Worm (Caenorhabditis elegans) whole organism, young adult: ENCODE measurements around the gene srw-123.

Experiments used
- Y53F4B.3 ChIP-seq: fragments of 200-800 bp; sonication (Bioruptor generic); IDR thresholded peaks from 2 replicates; pipeline ENCODE4 v1.3.6; 2022; ENCODE audit warnings: missing genetic modification reagents, missing genetic modification characterization, missing compliant biosample characterization
- ama-1 ChIP-seq, 3 experiments: fragments of 150-350 bp in 1 of 3; sonication (generic microtip) in 2 of 3; optimal IDR thresholded peaks; 2 replicates each; lab custom pipeline; 2014 to 2018; ENCODE audit warnings: missing biosample characterization in 2 of 3, missing genetic modification characterization in 2 of 3, missing genetic modification reagents in 2 of 3
- repo-1 ChIP-seq: sonication (generic microtip); optimal IDR thresholded peaks from 2 replicates; lab custom pipeline; 2017; ENCODE audit warnings: mild to moderate bottlenecking, missing genetic modification characterization, missing compliant biosample characterization
- snpc-1.1 ChIP-seq: sonication (generic microtip); optimal IDR thresholded peaks from 2 replicates; lab custom pipeline; 2017; ENCODE audit warnings: missing genetic modification characterization, mild to moderate bottlenecking, missing compliant biosample characterization, antibody characterized with exemption, moderate library complexity, missing genotype, missing genetic modification reagents; ENCODE audit not compliant: insufficient read depth
- unc-62 ChIP-seq: fragments of 150-350 bp; optimal IDR thresholded peaks from 2 replicates; lab custom pipeline; 2014; ENCODE audit warnings: missing biosample characterization, missing genetic modification reagents, missing genetic modification characterization
- ztf-28 ChIP-seq: fragments of 200-800 bp; sonication (Bioruptor generic); IDR thresholded peaks from 2 replicates; pipeline ENCODE4 v1.3.6; 2022; ENCODE audit warnings: missing genetic modification reagents, missing genetic modification characterization, missing compliant biosample characterization

DNA sequence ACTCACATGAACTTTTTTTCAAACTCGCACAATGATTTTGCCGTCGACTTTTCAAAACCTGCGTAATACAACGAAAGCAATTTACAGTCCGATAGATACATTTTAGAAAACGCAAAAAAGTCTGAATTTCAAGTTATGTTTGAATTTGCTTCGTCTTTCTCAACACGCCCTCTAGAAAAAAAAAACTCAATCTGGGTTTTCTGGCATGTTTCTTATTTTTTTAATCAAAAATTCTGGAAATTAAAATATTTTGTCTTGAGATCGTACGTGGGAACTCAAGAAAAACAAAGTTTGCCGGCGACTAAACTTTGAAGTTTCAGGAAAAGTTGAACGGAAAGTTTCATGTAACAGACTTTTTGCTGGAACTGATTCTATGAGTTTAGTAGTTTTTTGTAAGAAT is 18.6 kb upstream of the srw-123 start, which contains the start of gene srw-115:
- no peak for TF ChIP-seq Y53F4B.3
- no peak for TF ChIP-seq unc-62 (GFP tag; lab: Kevin White, UChicago)
- TF ChIP-seq ztf-28 (GFP tag; lab: Robert Waterston, UW): no peak
- no peak for TF ChIP-seq ama-1 (optimal IDR thresholded peaks at IDR 0.05; lab: Kevin White, UChicago)
- TF ChIP-seq ama-1 (GFP tag; optimal IDR thresholded peaks at IDR 0.05; lab: Kevin White, UChicago): no peak
- TF ChIP-seq snpc-1.1: no peak
- no peak for TF ChIP-seq repo-1 (tag; lab: Kevin White, UChicago)
